Fruit fly (Drosophila melanogaster): ENCODE data around the gene CG8028.

Gene CG8028

DNA sequence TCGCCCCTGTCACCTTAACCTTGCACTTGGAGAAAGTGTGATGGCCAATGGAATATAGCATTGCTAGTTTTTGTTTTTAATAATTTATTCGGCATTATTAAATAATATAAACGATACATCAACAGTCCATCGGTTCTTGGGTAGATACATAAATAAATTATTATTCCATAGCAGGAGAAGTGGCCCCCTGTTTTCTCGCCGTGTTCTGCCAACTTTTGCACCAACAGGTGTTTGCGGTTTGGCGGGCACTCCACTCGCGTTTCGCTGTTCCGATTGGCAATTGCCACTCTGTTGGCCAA is 43.6 kb upstream of the CG8028 start (continued):
- TF ChIP-seq aop (GFP tag; IDR thresholded peaks at IDR 0.05) = no peak
- peak; percentile 62 for TF ChIP-seq CG17361 (GFP tag; IDR thresholded peaks at IDR 0.05)
- 0 out of 2 replicates have a peak, but pooled peaks have one; percentile 20 for TF ChIP-seq bowl (GFP tag; IDR thresholded peaks at IDR 0.05)
- TF ChIP-seq CG18476 (GFP tag; optimal IDR thresholded peaks at IDR 0.05) = peak; percentile 76
- TF ChIP-seq CG12104 (GFP tag; optimal IDR thresholded peaks at IDR 0.05) = peak; percentile 16
- TF ChIP-seq Dip3 (GFP tag; optimal IDR thresholded peaks at IDR 0.05) = peak; percentile 81
- peak; percentile 35 for TF ChIP-seq CG10462 (GFP tag; optimal IDR thresholded peaks at IDR 0.05)
- peak; percentile 64 for TF ChIP-seq Asciz (GFP tag; optimal IDR thresholded peaks at IDR 0.05)
- peak; percentile 88 for TF ChIP-seq CrebB (tag; optimal IDR thresholded peaks at IDR 0.05)
- peak; percentile 3 for TF ChIP-seq emc (GFP tag; optimal IDR thresholded peaks at IDR 0.05)
- no peak for TF ChIP-seq kay (GFP tag; optimal IDR thresholded peaks at IDR 0.05)
- peak; percentile 18 for TF ChIP-seq CG4617 (GFP tag; optimal IDR thresholded peaks at IDR 0.05; ENCODE audit: borderline replicate concordance)
- TF ChIP-seq CG42726 (GFP tag; IDR thresholded peaks at IDR 0.05; ENCODE audit: partially characterized antibody) = no peak
- TF ChIP-seq CG3281 (GFP tag; optimal IDR thresholded peaks at IDR 0.05) = peak; percentile 89
- no peak for TF ChIP-seq trh (GFP tag; optimal IDR thresholded peaks at IDR 0.05)
- TF ChIP-seq CG34224 (GFP tag; IDR thresholded peaks at IDR 0.05; ENCODE audit: partially characterized antibody) = no peak
- peak; percentile 52 for TF ChIP-seq maf-S (GFP tag; optimal IDR thresholded peaks at IDR 0.05)
- TF ChIP-seq Usf (GFP tag; optimal IDR thresholded peaks at IDR 0.05) = peak; percentile 66
- TF ChIP-seq Oli (tag; optimal IDR thresholded peaks at IDR 0.05) = peak; percentile 81
- peak; percentile 80 for TF ChIP-seq CG18619 (GFP tag; optimal IDR thresholded peaks at IDR 0.05)
- TF ChIP-seq az2 (GFP tag; optimal IDR thresholded peaks at IDR 0.05) = peak; percentile 66
- no peak for TF ChIP-seq HLH4C (GFP tag; IDR thresholded peaks at IDR 0.05; ENCODE audit: partially characterized antibody)
- peak; percentile 76 for TF ChIP-seq CG12744 (GFP tag; optimal IDR thresholded peaks at IDR 0.05)
- TF ChIP-seq ash1 (GFP tag; optimal IDR thresholded peaks at IDR 0.05) = no peak
- peak; percentile 60 for TF ChIP-seq gsb-n (tag; optimal IDR thresholded peaks at IDR 0.05)
- no peak for TF ChIP-seq CG2129 (GFP tag; IDR thresholded peaks at IDR 0.05; ENCODE audit: partially characterized antibody)
- no peak for TF ChIP-seq CG30020 (tag; optimal IDR thresholded peaks at IDR 0.05)
- TF ChIP-seq schlank (tag; optimal IDR thresholded peaks at IDR 0.05) = peak; percentile 82
- peak; percentile 39 for TF ChIP-seq CG5180 (GFP tag; optimal IDR thresholded peaks at IDR 0.05)
- TF ChIP-seq salm (tag; optimal IDR thresholded peaks at IDR 0.05) = peak; percentile 54
- TF ChIP-seq esg (GFP tag; conservative IDR thresholded peaks at IDR 0.05) = peak; percentile 52
- TF ChIP-seq fd102C (GFP tag; optimal IDR thresholded peaks at IDR 0.05) = no peak
- TF ChIP-seq knrl (GFP tag; IDR thresholded peaks at IDR 0.05; ENCODE audit: partially characterized antibody) = no peak
- TF ChIP-seq CG17328 (GFP tag; IDR thresholded peaks at IDR 0.05) = peak; percentile 81
- TF ChIP-seq Lim3 (GFP tag; IDR thresholded peaks at IDR 0.05) = 0 out of 2 replicates have a peak, but pooled peaks have one; percentile 7
- peak; percentile 73 for TF ChIP-seq MBD-R2 (GFP tag; IDR thresholded peaks at IDR 0.05)
- TF ChIP-seq CG2202 (tag; optimal IDR thresholded peaks at IDR 0.05) = peak; percentile 64
- TF ChIP-seq CG3847 (GFP tag; IDR thresholded peaks at IDR 0.05) = peak; percentile 83
- no peak; the same call in 1 of the 2 replicates for TF ChIP-seq CG4360 (GFP tag; IDR thresholded peaks at IDR 0.05)
- peak; percentile 65 for TF ChIP-seq B-H1 (GFP tag; IDR thresholded peaks at IDR 0.05)
- TF ChIP-seq nau (GFP tag; optimal IDR thresholded peaks at IDR 0.05) = peak; percentile 68
- TF ChIP-seq CG1024 (GFP tag; IDR thresholded peaks at IDR 0.05) = peak; percentile 44; the same call in 1 of the 2 replicates
- peak; percentile 57 for TF ChIP-seq Atf3 (GFP tag; optimal IDR thresholded peaks at IDR 0.05)
- TF ChIP-seq CG2120 (GFP tag; optimal IDR thresholded peaks at IDR 0.05) = peak; percentile 96
- peak; percentile 48 for TF ChIP-seq mirr (GFP tag; optimal IDR thresholded peaks at IDR 0.05)
- peak; percentile 78 for TF ChIP-seq oc (tag; optimal IDR thresholded peaks at IDR 0.05)
- peak; percentile 92 for TF ChIP-seq lilli (GFP tag; optimal IDR thresholded peaks at IDR 0.05)
- peak; percentile 75 for TF ChIP-seq E2f1 (GFP tag; IDR thresholded peaks at IDR 0.05)
- peak; percentile 56 for TF ChIP-seq her (GFP tag; optimal IDR thresholded peaks at IDR 0.05)
- TF ChIP-seq CG7839 (tag; optimal IDR thresholded peaks at IDR 0.05) = peak; percentile 85
- TF ChIP-seq lab (GFP tag; optimal IDR thresholded peaks at IDR 0.05) = peak; percentile 94
